Worm (Caenorhabditis elegans) whole organism, dauer: ENCODE measurements around the gene luc-7L3.
"Not testable (repeated sequence)": the region's sequence is repeated elsewhere in the genome, so short reads cannot be mapped to it uniquely, and the experiment has no call there.

ENCODE experiments used
- unc-62 ChIP-seq: sonication (generic microtip); optimal IDR thresholded peaks from 2 replicates; lab custom pipeline; 2017; ENCODE audit warnings: missing biosample characterization, missing genetic modification reagents, missing genetic modification characterization

luc-7L3 gene

ce11 chrII:104234-104633 is 6.4 kb upstream of the luc-7L3 start, which contains the start of gene col-68:
TSS of gene col-68 (plus strand) at chrII:104534.
- no peak for TF ChIP-seq unc-62 (GFP tag; lab: Kevin White, UChicago)

ce11 chrII:101176-101575 is 3.3 kb upstream of the luc-7L3 start:
- TF ChIP-seq unc-62 (GFP tag; lab: Kevin White, UChicago), result no peak

DNA sequence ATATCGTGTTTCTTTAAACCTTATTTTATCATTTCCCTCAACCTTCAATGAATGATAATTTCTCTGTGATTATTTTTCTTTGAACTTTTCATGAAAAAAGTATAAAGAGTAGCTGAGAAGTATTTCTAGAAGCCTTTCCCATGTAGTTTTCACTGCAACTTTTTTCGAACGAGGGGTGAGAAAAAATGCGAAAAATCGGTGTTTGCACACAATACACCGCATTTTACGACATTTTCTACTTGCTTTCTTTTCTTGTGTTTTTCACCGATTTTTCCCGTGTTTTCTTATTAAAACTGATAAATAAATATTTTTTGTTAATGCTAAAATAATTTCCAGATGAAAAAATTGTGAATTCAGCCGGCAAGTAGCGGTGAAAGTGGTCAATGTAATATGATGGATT is 1.1 kb upstream of the luc-7L3 start, which contains the start of gene C50D2.10:
C50D2.10 (plus strand) TSS at position 245 of the 400 bp plus-strand sequence.
- not testable (repeated sequence) for TF ChIP-seq unc-62 (GFP tag; lab: Kevin White, UChicago)

- no peak for TF ChIP-seq unc-62 (GFP tag; lab: Kevin White, UChicago)
Measured at ce11 chrII:95177-95576, 2.6 kb downstream of the luc-7L3 start, which contains the start of gene C50D2.7. TSS of gene C50D2.7 (minus strand) at chrII:95277.

ce11 chrII:91419-91818 is 6.4 kb downstream of the luc-7L3 start, which contains the start of gene mcat-1:
TSS of gene mcat-1 (minus strand) at chrII:91519.
- no peak for TF ChIP-seq unc-62 (GFP tag; lab: Kevin White, UChicago)

ce11 chrII:87937-88336 is 9.9 kb downstream of the luc-7L3 start:
- no peak for TF ChIP-seq unc-62 (GFP tag; lab: Kevin White, UChicago)

DNA sequence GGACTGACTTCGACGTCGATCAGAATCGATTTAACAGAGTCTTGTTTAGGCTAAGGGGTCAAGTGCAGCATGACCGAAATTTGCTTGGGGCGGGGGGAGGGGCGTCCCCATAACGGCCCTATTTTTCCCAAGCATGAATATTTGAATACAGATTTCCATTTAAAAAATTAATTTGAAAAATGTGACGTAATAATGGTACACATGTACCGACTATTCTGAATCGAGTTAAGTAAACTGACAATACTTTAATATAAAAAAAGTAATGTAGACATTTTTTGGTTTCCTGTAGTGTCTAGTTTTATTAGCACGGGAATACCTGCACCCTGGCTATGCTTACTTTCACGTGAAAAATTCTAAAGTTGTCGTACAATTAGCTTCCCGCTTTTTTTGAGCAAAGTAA is 11.0 kb downstream of the luc-7L3 start:
- TF ChIP-seq unc-62 (GFP tag; lab: Kevin White, UChicago), result no peak

- TF ChIP-seq unc-62 (GFP tag; lab: Kevin White, UChicago), result no peak
Measured at ce11 chrII:84134-84533, 13.7 kb downstream of the luc-7L3 start, which contains the start of gene C50D2.6. TSS of gene C50D2.6 (plus strand) at chrII:84434.

ce11 chrII:79166-79565 is 18.7 kb downstream of the luc-7L3 start, which contains the start of gene C23H3.9:
TSS of gene C23H3.9 (minus strand) at chrII:79266.
- TF ChIP-seq unc-62 (GFP tag; lab: Kevin White, UChicago), result no peak

DNA sequence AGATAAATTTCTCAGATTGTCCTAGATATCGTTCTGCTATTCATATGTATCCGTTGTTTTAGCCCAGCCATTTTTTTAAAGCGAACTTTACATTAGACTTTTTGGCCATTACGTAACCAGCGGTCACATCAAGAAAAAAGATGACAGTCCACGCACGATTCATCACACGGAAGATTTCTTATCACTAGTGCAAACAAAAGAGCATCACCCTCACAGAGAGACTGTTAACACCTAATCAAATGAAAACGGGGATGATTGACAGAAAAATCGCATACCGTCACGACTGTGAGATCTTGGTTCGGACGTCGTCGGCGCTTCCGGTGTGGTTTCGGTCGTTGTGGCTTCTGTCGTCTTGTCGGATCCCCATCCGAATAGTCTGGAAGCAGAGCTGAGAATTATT is 21.2 kb downstream of the luc-7L3 start:
- no peak for TF ChIP-seq unc-62 (GFP tag; lab: Kevin White, UChicago)

DNA sequence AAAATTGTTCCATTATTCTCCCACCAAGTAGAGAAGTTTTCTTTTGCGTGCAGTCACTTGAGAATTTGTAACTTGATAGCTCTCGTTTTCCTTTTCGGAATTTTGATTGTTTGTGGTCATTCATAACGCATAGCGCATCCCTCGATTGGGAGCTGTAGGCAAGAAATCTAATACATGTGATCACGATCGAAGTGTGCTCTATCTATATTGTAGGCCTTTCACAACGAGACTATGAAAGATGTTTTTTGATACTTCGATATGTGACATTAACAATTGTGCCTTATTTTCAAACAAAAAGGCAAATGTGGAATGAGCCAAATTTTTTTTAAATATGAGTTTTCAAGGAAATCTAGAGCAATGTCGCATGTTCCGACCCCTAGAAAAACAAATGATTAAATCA is 22.0 kb downstream of the luc-7L3 start:
- no peak for TF ChIP-seq unc-62 (GFP tag; lab: Kevin White, UChicago)

DNA sequence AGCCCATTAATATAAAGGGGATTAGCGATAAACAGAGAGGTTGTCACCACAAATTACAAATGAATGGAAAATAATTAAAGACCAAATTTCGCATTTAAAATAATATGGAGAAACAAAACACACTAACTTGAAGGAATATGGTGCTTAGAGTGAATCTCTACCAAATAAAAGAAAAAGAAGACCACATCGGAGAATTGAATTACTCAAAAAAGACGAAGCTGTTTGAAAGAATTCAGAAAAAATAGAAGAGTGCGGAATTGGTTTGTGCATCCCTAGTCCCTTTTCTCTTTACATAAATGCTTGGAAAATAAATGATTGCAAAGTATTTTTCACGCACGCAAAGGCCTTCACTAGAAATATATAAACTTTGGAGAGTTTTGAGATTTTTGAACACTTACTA is 23.9 kb downstream of the luc-7L3 start:
- TF ChIP-seq unc-62 (GFP tag; lab: Kevin White, UChicago), result no peak

DNA sequence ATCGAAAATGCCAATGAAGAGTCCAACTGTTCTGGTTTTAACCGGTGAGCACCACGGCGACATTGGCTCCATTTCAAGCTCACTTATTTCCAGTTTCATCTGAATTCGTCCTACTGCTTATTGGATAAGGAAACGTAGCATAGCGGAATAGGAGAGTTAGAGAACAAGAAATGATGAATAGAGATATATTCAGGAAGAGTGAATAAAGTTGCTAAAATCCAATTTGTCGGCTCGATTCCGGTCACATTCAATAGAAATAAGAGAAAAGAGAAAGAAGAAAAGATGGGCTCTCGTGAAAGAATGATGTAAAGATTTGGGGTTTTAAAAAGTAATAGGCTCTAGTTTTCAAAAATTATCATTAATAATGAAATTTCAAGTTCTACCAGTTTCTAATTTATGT is 24.5 kb downstream of the luc-7L3 start:
- no peak for TF ChIP-seq unc-62 (GFP tag; lab: Kevin White, UChicago)

ce11 chrII:69354-69753 is 28.5 kb downstream of the luc-7L3 start, which contains the start of gene egl-26:
TSS of gene egl-26 (plus strand) at chrII:69654.
- TF ChIP-seq unc-62 (GFP tag; lab: Kevin White, UChicago), result no peak

- TF ChIP-seq unc-62 (GFP tag; lab: Kevin White, UChicago), result no peak
Measured at ce11 chrII:68757-69156, 29.1 kb downstream of the luc-7L3 start.

ce11 chrII:67663-68062 is 30.2 kb downstream of the luc-7L3 start:
- no peak for TF ChIP-seq unc-62 (GFP tag; lab: Kevin White, UChicago)

ce11 chrII:66322-66721 is 31.5 kb downstream of the luc-7L3 start:
- TF ChIP-seq unc-62 (GFP tag; lab: Kevin White, UChicago), result no peak

DNA sequence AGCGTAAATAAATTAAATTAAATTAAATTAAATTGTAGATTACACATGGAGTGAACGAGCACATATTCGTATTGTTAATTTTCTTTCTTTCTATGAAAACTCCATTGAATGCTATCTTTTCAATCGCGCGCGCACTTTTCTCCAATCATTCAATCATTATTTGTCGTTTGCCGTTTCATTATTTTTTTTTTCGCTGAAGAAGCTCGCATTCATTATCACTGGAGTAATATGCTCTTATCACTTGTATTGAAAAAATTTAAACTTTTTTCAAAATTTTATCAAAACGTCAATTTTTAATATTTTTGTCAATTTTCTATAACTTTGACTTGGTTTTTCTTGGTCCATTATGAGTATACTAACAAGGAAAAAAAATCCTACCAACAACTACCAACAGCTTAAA is 32.3 kb downstream of the luc-7L3 start:
- TF ChIP-seq unc-62 (GFP tag; lab: Kevin White, UChicago), result no peak
